Worm (Caenorhabditis elegans): Measurements from ENCODE around the gene prx-3.

prx-3 gene

ce11 chrX:6112817-6113216 lies at the start of gene prx-3:
Gene prx-3 (minus strand): TSS chrX:6112917.
- TF ChIP-seq unc-62 (GFP tag; optimal IDR thresholded peaks at IDR 0.05) = no peak

- no peak for TF ChIP-seq unc-62 (GFP tag; optimal IDR thresholded peaks at IDR 0.05)
Observed at ce11 chrX:6162037-6162436, 49.3 kb upstream of the prx-3 start.

ce11 chrX:6160427-6160826 lies 47.7 kb upstream of the prx-3 start, which contains the start of gene odd-2:
Gene odd-2 (minus strand): TSS chrX:6160527.
- no peak for TF ChIP-seq unc-62 (GFP tag; optimal IDR thresholded peaks at IDR 0.05)

ce11 chrX:6159562-6159961 lies 46.8 kb upstream of the prx-3 start:
- no peak for TF ChIP-seq unc-62 (GFP tag; optimal IDR thresholded peaks at IDR 0.05)

ce11 chrX:6157411-6157916 lies 44.7 kb upstream of the prx-3 start:
- TF ChIP-seq unc-62 (GFP tag; optimal IDR thresholded peaks at IDR 0.05) = no peak

- no peak for TF ChIP-seq unc-62 (GFP tag; optimal IDR thresholded peaks at IDR 0.05)
Observed at ce11 chrX:6155436-6155835, 42.7 kb upstream of the prx-3 start.

- TF ChIP-seq unc-62 (GFP tag; optimal IDR thresholded peaks at IDR 0.05) = no peak
Observed at ce11 chrX:6150949-6151519, 38.3 kb upstream of the prx-3 start.

- no peak for TF ChIP-seq unc-62 (GFP tag; optimal IDR thresholded peaks at IDR 0.05)
Observed at ce11 chrX:6150449-6150848, 37.7 kb upstream of the prx-3 start, which contains the start of gene tag-275. Gene tag-275 (minus strand): TSS chrX:6150549.

- TF ChIP-seq unc-62 (GFP tag; optimal IDR thresholded peaks at IDR 0.05) = no peak
Observed at ce11 chrX:6145921-6146320, 33.2 kb upstream of the prx-3 start.

ce11 chrX:6138243-6138642 lies 25.5 kb upstream of the prx-3 start, which contains the start of gene Y72A10A.1:
Gene Y72A10A.1 (minus strand): TSS chrX:6138343.
- no peak for TF ChIP-seq unc-62 (GFP tag; optimal IDR thresholded peaks at IDR 0.05)

ce11 chrX:6134423-6134822 lies 21.7 kb upstream of the prx-3 start:
- TF ChIP-seq unc-62 (GFP tag; optimal IDR thresholded peaks at IDR 0.05) = no peak

- TF ChIP-seq unc-62 (GFP tag; optimal IDR thresholded peaks at IDR 0.05) = no peak
Observed at ce11 chrX:6129277-6129676, 16.6 kb upstream of the prx-3 start.

ce11 chrX:6128773-6129172 lies 16.1 kb upstream of the prx-3 start:
- TF ChIP-seq unc-62 (GFP tag; optimal IDR thresholded peaks at IDR 0.05) = no peak

- TF ChIP-seq unc-62 (GFP tag; optimal IDR thresholded peaks at IDR 0.05) = no peak
Observed at ce11 chrX:6128225-6128686, 15.5 kb upstream of the prx-3 start, which contains the start of gene C15H9.9. Gene C15H9.9 (minus strand): TSS chrX:6128275.

- no peak for TF ChIP-seq unc-62 (GFP tag; optimal IDR thresholded peaks at IDR 0.05)
Observed at ce11 chrX:6122026-6122425, 9.3 kb upstream of the prx-3 start, which contains the start of gene nnt-1. Gene nnt-1 (plus strand): TSS chrX:6122311.

- no peak for TF ChIP-seq unc-62 (GFP tag; optimal IDR thresholded peaks at IDR 0.05)
Observed at ce11 chrX:6121279-6121678, 8.6 kb upstream of the prx-3 start.

- no peak for TF ChIP-seq unc-62 (GFP tag; optimal IDR thresholded peaks at IDR 0.05)
Observed at ce11 chrX:6118086-6118825, 5.5 kb upstream of the prx-3 start, which contains the start of gene C15H9.2. Gene C15H9.2 (plus strand): TSS chrX:6118526.
